Worm (Caenorhabditis elegans) whole organism, early embryonic: Measurements from ENCODE around the gene usp-46.

Experiments used
- B0310.2 ChIP-seq: sonication (generic microtip); optimal IDR thresholded peaks from 2 replicates; lab custom pipeline; 2016; ENCODE audit warnings: mild to moderate bottlenecking, missing genetic modification characterization, missing compliant biosample characterization
- F13C5.2 ChIP-seq: sonication (generic microtip); optimal IDR thresholded peaks from 2 replicates; lab custom pipeline; 2017; ENCODE audit warnings: mild to moderate bottlenecking, missing genetic modification characterization, inconsistent platforms, missing compliant biosample characterization
- aly-1 ChIP-seq: sonication (generic microtip); optimal IDR thresholded peaks from 2 replicates; lab custom pipeline; 2016; ENCODE audit warnings: missing genetic modification characterization, missing compliant biosample characterization
- ama-1 ChIP-seq: fragments of 150-350 bp; optimal IDR thresholded peaks from 2 replicates; lab custom pipeline; 2014
- flt-1 ChIP-seq: fragments of 200-800 bp; sonication (Bioruptor generic); IDR thresholded peaks from 2 replicates; pipeline ENCODE4 v1.3.6; 2022; ENCODE audit warnings: missing genetic modification characterization, missing compliant biosample characterization
- hnd-1 ChIP-seq: sonication (generic microtip); optimal IDR thresholded peaks from 2 replicates; lab custom pipeline; 2016; ENCODE audit warnings: missing genetic modification characterization, missing compliant biosample characterization
- pes-1 ChIP-seq: fragments of 200-800 bp; sonication (Bioruptor generic); IDR thresholded peaks from 2 replicates; pipeline ENCODE4 v1.3.6; 2022; ENCODE audit warnings: missing genetic modification reagents, missing genetic modification characterization, missing compliant biosample characterization
- sea-1 ChIP-seq: fragments of 200-800 bp; sonication (Bioruptor generic); conservative IDR thresholded peaks from 2 replicates; pipeline ENCODE4 v1.3.6; 2022; ENCODE audit warnings: missing genetic modification characterization, missing compliant biosample characterization

DNA sequence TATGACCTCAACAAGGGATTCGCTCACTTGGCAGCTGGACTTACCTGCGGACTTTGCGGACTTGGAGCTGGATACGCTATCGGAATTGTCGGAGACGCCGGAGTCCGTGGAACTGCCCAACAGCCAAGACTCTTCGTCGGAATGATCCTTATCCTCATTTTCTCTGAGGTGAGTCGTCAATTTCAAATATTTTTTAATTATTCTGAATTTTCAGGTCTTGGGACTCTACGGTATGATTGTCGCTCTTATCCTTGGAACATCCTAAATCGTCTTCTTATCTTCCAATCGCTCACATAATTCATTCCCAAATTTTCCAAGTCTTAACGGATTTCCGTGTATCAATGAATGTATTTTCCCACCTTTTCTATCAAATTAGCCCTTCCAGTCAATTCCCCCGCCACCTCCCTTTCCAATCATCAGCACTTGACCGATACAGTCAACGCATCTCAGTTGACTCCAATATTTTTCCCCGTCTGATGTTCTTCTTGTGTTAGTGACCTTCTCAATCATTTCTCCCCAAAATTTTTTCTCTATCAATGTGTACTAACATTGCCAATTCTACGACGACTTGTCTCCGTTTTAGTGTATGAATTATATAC is 6.2 kb downstream of the usp-46 start, which contains the start of gene R10E11.6:
- TF ChIP-seq flt-1 (GFP tag; lab: Robert Waterston, UW) (no peak), ama-1 (no peak), pes-1 (GFP tag; lab: Robert Waterston, UW) (no peak), B0310.2 (tag; lab: Kevin White, UChicago) (no peak), sea-1 (no peak), F13C5.2 (tag; lab: Kevin White, UChicago) (no peak), aly-1 (tag; lab: Kevin White, UChicago) (no peak), hnd-1 (tag; lab: Kevin White, UChicago) (no peak)
